Worm (Caenorhabditis elegans) whole organism, young adult: ENCODE measurements around the gene srlf-14.

ENCODE experiments used
- C17E4.6 ChIP-seq: fragments of 200-800 bp; sonication (Bioruptor generic); IDR thresholded peaks from 2 replicates; pipeline ENCODE4 v1.3.6; 2022; ENCODE audit warnings: missing genetic modification reagents, missing genetic modification characterization, missing compliant biosample characterization
- D2030.7 ChIP-seq: fragments of 200-800 bp; sonication (Bioruptor generic); IDR thresholded peaks from 2 replicates; pipeline ENCODE4 v1.3.6; 2022; ENCODE audit warnings: missing genetic modification reagents, missing genetic modification characterization, missing compliant biosample characterization
- F37B4.10 ChIP-seq: fragments of 200-800 bp; sonication (Bioruptor generic); IDR thresholded peaks from 2 replicates; pipeline ENCODE4 v1.3.6; 2022; ENCODE audit warnings: missing genetic modification characterization, missing compliant biosample characterization
- F39B2.1 ChIP-seq: fragments of 200-800 bp; sonication (Bioruptor generic); IDR thresholded peaks from 2 replicates; pipeline ENCODE4 v1.3.6; 2022; ENCODE audit warnings: missing genetic modification reagents, missing genetic modification characterization, missing compliant biosample characterization
- F52B5.7 ChIP-seq: sonication (generic microtip); optimal IDR thresholded peaks from 2 replicates; lab custom pipeline; 2016; ENCODE audit warnings: mild to moderate bottlenecking, missing genetic modification characterization, missing compliant biosample characterization
- F57A8.1 ChIP-seq: fragments of 200-800 bp; sonication (Bioruptor generic); optimal IDR thresholded peaks from 2 replicates; lab custom pipeline; 2018; ENCODE audit warnings: mild to moderate bottlenecking, missing genetic modification characterization, moderate library complexity, missing compliant biosample characterization
- K12H6.12 ChIP-seq: fragments of 200-800 bp; sonication (Bioruptor generic); optimal IDR thresholded peaks from 2 replicates; lab custom pipeline; 2018; ENCODE audit warnings: mild to moderate bottlenecking, missing genetic modification characterization, missing compliant biosample characterization
- T07F8.4 ChIP-seq: sonication (generic microtip); optimal IDR thresholded peaks from 2 replicates; lab custom pipeline; 2016; ENCODE audit warnings: mild to moderate bottlenecking, missing genetic modification characterization, moderate library complexity, missing compliant biosample characterization
- T26A5.8 ChIP-seq: sonication (generic microtip); optimal IDR thresholded peaks from 2 replicates; lab custom pipeline; 2016; ENCODE audit warnings: missing genetic modification characterization, missing compliant biosample characterization
- Y56A3A.18 ChIP-seq: fragments of 200-800 bp; sonication (Bioruptor generic); IDR thresholded peaks from 2 replicates; pipeline ENCODE4 v1.3.6; 2022; ENCODE audit warnings: missing genetic modification reagents, missing genetic modification characterization, missing compliant biosample characterization
- Y79H2A.3 ChIP-seq: fragments of 200-800 bp; sonication (Bioruptor generic); conservative IDR thresholded peaks from 2 replicates; pipeline ENCODE4 v1.3.6; 2022; ENCODE audit warnings: missing genetic modification reagents, missing genetic modification characterization, missing compliant biosample characterization
- aptf-3 ChIP-seq: fragments of 200-800 bp; sonication (Bioruptor generic); IDR thresholded peaks from 2 replicates; pipeline ENCODE4 v1.3.6; 2022; ENCODE audit warnings: missing genetic modification characterization, missing compliant biosample characterization
- bed-1 ChIP-seq: fragments of 200-800 bp; sonication (Bioruptor generic); IDR thresholded peaks from 2 replicates; pipeline ENCODE4 v1.3.6; 2022; ENCODE audit warnings: missing genetic modification reagents, missing genetic modification characterization, missing compliant biosample characterization
- bed-2 ChIP-seq: fragments of 200-800 bp; sonication (Bioruptor generic); IDR thresholded peaks from 2 replicates; pipeline ENCODE4 v1.3.6; 2022; ENCODE audit warnings: missing genetic modification reagents, missing genetic modification characterization, missing compliant biosample characterization
- cebp-2 ChIP-seq: fragments of 200-800 bp; sonication (Bioruptor generic); IDR thresholded peaks from 2 replicates; pipeline ENCODE4 v1.3.6; 2022; ENCODE audit warnings: missing genetic modification characterization, missing compliant biosample characterization
- ceh-40 ChIP-seq: fragments of 200-800 bp; sonication (Bioruptor generic); IDR thresholded peaks from 2 replicates; pipeline ENCODE4 v1.3.6; 2022; ENCODE audit warnings: missing genetic modification characterization, missing compliant biosample characterization
- ceh-91 ChIP-seq: fragments of 200-800 bp; sonication (Bioruptor generic); IDR thresholded peaks from 2 replicates; pipeline ENCODE4 v1.3.6; 2022; ENCODE audit warnings: missing genetic modification reagents, missing genetic modification characterization, missing compliant biosample characterization
- egl-44 ChIP-seq: fragments of 200-800 bp; sonication (Bioruptor generic); IDR thresholded peaks from 2 replicates; pipeline ENCODE4 v1.3.6; 2022; ENCODE audit warnings: missing genetic modification reagents, missing genetic modification characterization, missing compliant biosample characterization
- hmg-1.2 ChIP-seq: fragments of 200-800 bp; sonication (Bioruptor generic); IDR thresholded peaks from 2 replicates; pipeline ENCODE4 v1.3.6; 2022; ENCODE audit warnings: missing genetic modification reagents, missing genetic modification characterization, missing compliant biosample characterization
- lag-1 ChIP-seq: fragments of 200-800 bp; sonication (Bioruptor generic); IDR thresholded peaks from 2 replicates; pipeline ENCODE4 v1.3.6; 2022; ENCODE audit warnings: missing genetic modification reagents, missing genetic modification characterization, missing compliant biosample characterization
- mel-28 ChIP-seq: sonication (generic microtip); optimal IDR thresholded peaks from 2 replicates; lab custom pipeline; 2016; ENCODE audit warnings: borderline replicate concordance, mild to moderate bottlenecking, missing genetic modification characterization, missing compliant biosample characterization
- mes-4 ChIP-seq: sonication (generic microtip); optimal IDR thresholded peaks from 2 replicates; lab custom pipeline; 2016; ENCODE audit warnings: missing genotype, missing genetic modification characterization, missing compliant biosample characterization
- nfya-1 ChIP-seq: sonication (generic microtip); optimal IDR thresholded peaks from 2 replicates; lab custom pipeline; 2017; ENCODE audit warnings: antibody characterized with exemption, missing compliant biosample characterization, missing genetic modification characterization, borderline replicate concordance; ENCODE audit not compliant: insufficient read depth
- nfya-2 ChIP-seq: fragments of 200-800 bp; sonication (Bioruptor generic); IDR thresholded peaks from 2 replicates; pipeline ENCODE4 v1.3.6; 2022; ENCODE audit warnings: missing genetic modification reagents, missing genetic modification characterization, missing compliant biosample characterization
- nfyb-1 ChIP-seq: fragments of 200-800 bp; sonication (Bioruptor generic); IDR thresholded peaks from 2 replicates; pipeline ENCODE4 v1.3.6; 2022; ENCODE audit warnings: missing genetic modification reagents, missing genetic modification characterization, missing compliant biosample characterization
- nhr-179 ChIP-seq: sonication (generic microtip); optimal IDR thresholded peaks from 2 replicates; lab custom pipeline; 2016; ENCODE audit warnings: mild to moderate bottlenecking, missing genetic modification characterization, missing compliant biosample characterization
- nhr-27 ChIP-seq: fragments of 200-800 bp; sonication (Bioruptor generic); optimal IDR thresholded peaks from 2 replicates; lab custom pipeline; 2018; ENCODE audit warnings: mild to moderate bottlenecking, missing genetic modification characterization, moderate library complexity, missing compliant biosample characterization
- nhr-80 ChIP-seq: sonication (generic microtip); optimal IDR thresholded peaks from 2 replicates; lab custom pipeline; 2016; ENCODE audit warnings: missing genetic modification characterization, missing compliant biosample characterization
- pha-4 ChIP-seq: fragments of 150-350 bp; sonication (generic microtip); optimal IDR thresholded peaks from 2 replicates; lab custom pipeline; 2014; ENCODE audit warnings: missing biosample characterization, missing genetic modification reagents, missing genetic modification characterization
- sea-2 ChIP-seq: fragments of 200-800 bp; sonication (Bioruptor generic); IDR thresholded peaks from 2 replicates; pipeline ENCODE4 v1.3.6; 2022; ENCODE audit warnings: missing genetic modification characterization, missing compliant biosample characterization
- snpc-4 ChIP-seq, 5 experiments: fragments of 150-350 bp in 1 of 5; sonication (generic microtip) in 4 of 5; optimal IDR thresholded peaks; 2 replicates each; lab custom pipeline; 2014 to 2018; ENCODE audit warnings: missing genetic modification characterization in 5 of 5, missing biosample characterization in 3 of 5, antibody characterized with exemption in 2 of 5, mild to moderate bottlenecking in 2 of 5, missing compliant biosample characterization in 2 of 5, missing genotype in 2 of 5, moderate library complexity in 2 of 5, missing genetic modification reagents in 1 of 5
- tbx-9 ChIP-seq: sonication (generic microtip); optimal IDR thresholded peaks from 2 replicates; lab custom pipeline; 2016; ENCODE audit warnings: borderline replicate concordance, missing genetic modification characterization, inconsistent platforms, missing compliant biosample characterization
- zfh-2 ChIP-seq: fragments of 200-800 bp; sonication (Bioruptor generic); conservative IDR thresholded peaks from 2 replicates; pipeline ENCODE4 v1.3.6; 2022; ENCODE audit warnings: missing genetic modification reagents, missing genetic modification characterization, missing compliant biosample characterization
- ztf-18 ChIP-seq: sonication (generic microtip); optimal IDR thresholded peaks from 2 replicates; lab custom pipeline; 2016; ENCODE audit warnings: missing genotype, mild to moderate bottlenecking, missing genetic modification characterization, missing compliant biosample characterization
- ztf-22 ChIP-seq: fragments of 200-800 bp; sonication (Bioruptor generic); optimal IDR thresholded peaks from 2 replicates; lab custom pipeline; 2018; ENCODE audit warnings: mild to moderate bottlenecking, missing genetic modification characterization, moderate library complexity, missing compliant biosample characterization
- ztf-28 ChIP-seq: fragments of 200-800 bp; sonication (Bioruptor generic); IDR thresholded peaks from 2 replicates; pipeline ENCODE4 v1.3.6; 2022; ENCODE audit warnings: missing genetic modification reagents, missing genetic modification characterization, missing compliant biosample characterization

srlf-14 gene

ce11 chrIV:10855946-10856345 is 38.2 kb downstream of the srlf-14 start:
- TF ChIP-seq nfyb-1 (GFP tag; lab: Robert Waterston, UW) (peak; percentile 54; the same call in 1 of the 2 replicates), ceh-91 (GFP tag; lab: Robert Waterston, UW) (no peak)

- TF ChIP-seq ztf-22, result no peak
- TF ChIP-seq F39B2.1, result no peak
- no peak for TF ChIP-seq sea-2
- no peak for TF ChIP-seq nfyb-1 (GFP tag; lab: Robert Waterston, UW)
- TF ChIP-seq nhr-179 (tag; lab: Kevin White, UChicago), result no peak
- TF ChIP-seq mel-28 (tag; lab: Kevin White, UChicago), result no peak
- no peak for TF ChIP-seq zfh-2 (GFP tag; lab: Robert Waterston, UW)
- no peak for TF ChIP-seq bed-1 (GFP tag; lab: Robert Waterston, UW)
- TF ChIP-seq aptf-3 (GFP tag; lab: Robert Waterston, UW), result no peak
- TF ChIP-seq pha-4, result no peak
- no peak for TF ChIP-seq cebp-2
- TF ChIP-seq ztf-18, result no peak
- TF ChIP-seq ztf-28 (GFP tag; lab: Robert Waterston, UW), result no peak
- TF ChIP-seq nhr-80 (tag; lab: Kevin White, UChicago), result no peak
- no peak for TF ChIP-seq ceh-40 (GFP tag; lab: Robert Waterston, UW)
- TF ChIP-seq T26A5.8 (tag; lab: Kevin White, UChicago), result no peak
- TF ChIP-seq T07F8.4 (tag; lab: Kevin White, UChicago), result no peak
Observed at ce11 chrIV:10855049-10855448, 39.1 kb downstream of the srlf-14 start, which contains the start of gene T11G6.3. T11G6.3 (minus strand) TSS chrIV:10855237.

- TF ChIP-seq nhr-27 (tag; lab: Kevin White, UChicago), result no peak
- no peak for TF ChIP-seq T26A5.8 (tag; lab: Kevin White, UChicago)
- no peak for TF ChIP-seq nfya-1 (tag; lab: Kevin White, UChicago)
- no peak for TF ChIP-seq F52B5.7 (tag; lab: Kevin White, UChicago)
- no peak for TF ChIP-seq F57A8.1 (GFP tag; lab: Kevin White, UChicago)
- TF ChIP-seq hmg-1.2 (GFP tag; lab: Robert Waterston, UW), result no peak
- TF ChIP-seq nfya-2 (GFP tag; lab: Robert Waterston, UW), result no peak
- no peak for TF ChIP-seq egl-44 (GFP tag; lab: Robert Waterston, UW)
- no peak for TF ChIP-seq K12H6.12
- TF ChIP-seq C17E4.6 (GFP tag; lab: Robert Waterston, UW), result no peak
- TF ChIP-seq mes-4 (tag; lab: Kevin White, UChicago), result no peak
- TF ChIP-seq F37B4.10, result no peak
- TF ChIP-seq Y79H2A.3 (GFP tag; lab: Robert Waterston, UW), result no peak
- no peak for TF ChIP-seq T07F8.4 (tag; lab: Kevin White, UChicago)
- TF ChIP-seq snpc-4 (GFP tag; optimal IDR thresholded peaks at IDR 0.05; lab: Kevin White, UChicago), result no peak
- TF ChIP-seq snpc-4 (tag; optimal IDR thresholded peaks at IDR 0.05; lab: Kevin White, UChicago), result no peak
- TF ChIP-seq lag-1 (GFP tag; lab: Robert Waterston, UW), result no peak
- TF ChIP-seq tbx-9, result no peak
- TF ChIP-seq bed-2 (GFP tag; lab: Robert Waterston, UW), result no peak
- no peak for TF ChIP-seq Y56A3A.18 (GFP tag; lab: Robert Waterston, UW)
- TF ChIP-seq D2030.7 (GFP tag; lab: Robert Waterston, UW), result no peak
Observed at ce11 chrIV:10854042-10854441, 40.1 kb downstream of the srlf-14 start.
